Worm (Caenorhabditis elegans): ENCODE data around the gene R11G1.2.

Gene R11G1.2

DNA sequence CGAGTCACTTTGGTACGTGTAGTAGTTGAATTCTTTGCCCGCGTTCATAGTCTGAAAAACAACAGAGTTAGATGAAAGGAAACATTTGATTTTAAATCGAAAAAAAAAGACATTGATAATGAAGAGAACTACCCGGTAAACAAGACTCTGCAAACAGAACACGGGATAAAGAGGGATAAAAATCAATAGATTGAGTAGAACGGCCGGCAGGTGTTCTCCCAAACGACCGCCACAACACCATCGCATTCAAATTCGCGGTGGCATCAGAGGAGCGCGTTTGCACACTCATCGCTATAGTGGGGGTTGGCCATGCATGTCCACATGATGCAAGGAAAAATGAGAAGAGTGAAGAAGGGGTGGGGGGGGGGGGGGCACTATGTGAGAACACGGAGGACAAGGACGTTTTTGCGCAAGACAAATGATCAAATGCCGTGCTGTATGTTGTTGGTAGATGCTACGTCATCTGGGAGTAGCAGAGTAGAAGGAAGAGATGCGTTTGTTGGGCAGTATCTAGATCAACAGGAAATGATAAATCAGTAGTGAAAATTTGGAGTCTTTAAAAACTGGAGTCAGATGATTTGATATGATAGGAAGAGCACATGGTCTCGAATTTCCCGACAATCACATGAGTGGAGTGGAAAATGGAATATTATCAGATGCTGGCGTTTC, 28.2 kb downstream of the R11G1.2 start, which contains the start of gene tag-52 (continued):
- TF ChIP-seq ekl-4 (GFP tag; IDR thresholded peaks at IDR 0.05), result no peak
- TF ChIP-seq unc-130 (GFP tag; optimal IDR thresholded peaks at IDR 0.05), result no peak
- no peak for TF ChIP-seq F57C9.4 (tag; optimal IDR thresholded peaks at IDR 0.05)
- no peak for TF ChIP-seq nhr-27 (tag; optimal IDR thresholded peaks at IDR 0.05)
- no peak for TF ChIP-seq ztf-25 (GFP tag; IDR thresholded peaks at IDR 0.05)
- peak; percentile 54 for TF ChIP-seq nhr-80 (tag; optimal IDR thresholded peaks at IDR 0.05)
- no peak for TF ChIP-seq B0019.2 (GFP tag; conservative IDR thresholded peaks at IDR 0.05)
- no peak for TF ChIP-seq T26A5.8 (tag; optimal IDR thresholded peaks at IDR 0.05)
- peak; percentile 57 for TF ChIP-seq K12H6.12 (tag; optimal IDR thresholded peaks at IDR 0.05)
- peak; percentile 21 for TF ChIP-seq ztf-26 (tag; optimal IDR thresholded peaks at IDR 0.05)
- TF ChIP-seq dox-1 (GFP tag; IDR thresholded peaks at IDR 0.05), result peak; percentile 48; the same call in 1 of the 2 replicates
- TF ChIP-seq mxl-1 (tag; optimal IDR thresholded peaks at IDR 0.05), result no peak
- no peak for TF ChIP-seq F23B12.7 (tag; optimal IDR thresholded peaks at IDR 0.05; ENCODE audit: insufficient read depth)
- no peak for TF ChIP-seq F39B2.1 (GFP tag; IDR thresholded peaks at IDR 0.05)
- no peak for TF ChIP-seq K11D2.4 (GFP tag; IDR thresholded peaks at IDR 0.05)
- no peak for TF ChIP-seq C17E4.6 (GFP tag; IDR thresholded peaks at IDR 0.05)
- no peak for TF ChIP-seq snpc-4 (GFP tag; optimal IDR thresholded peaks at IDR 0.05)
- no peak for TF ChIP-seq snpc-4 (tag; optimal IDR thresholded peaks at IDR 0.05)

- TF ChIP-seq atf-7 (tag; optimal IDR thresholded peaks at IDR 0.05), result no peak
- TF ChIP-seq T07F8.4 (tag; optimal IDR thresholded peaks at IDR 0.05), result no peak
- no peak for TF ChIP-seq Y53G8AR.9 (GFP tag; conservative IDR thresholded peaks at IDR 0.05)
- no peak for TF ChIP-seq B0019.2 (GFP tag; conservative IDR thresholded peaks at IDR 0.05)
- no peak for TF ChIP-seq dox-1 (GFP tag; IDR thresholded peaks at IDR 0.05)
- TF ChIP-seq madf-8 (GFP tag; conservative IDR thresholded peaks at IDR 0.05), result no peak
- TF ChIP-seq nhr-90 (tag; optimal IDR thresholded peaks at IDR 0.05), result no peak
- no peak for TF ChIP-seq egrh-3 (GFP tag; IDR thresholded peaks at IDR 0.05)
- TF ChIP-seq F23B12.7 (tag; optimal IDR thresholded peaks at IDR 0.05; ENCODE audit: insufficient read depth), result no peak
- no peak for TF ChIP-seq ztf-25 (GFP tag; IDR thresholded peaks at IDR 0.05)
- no peak for TF ChIP-seq ztf-26 (tag; optimal IDR thresholded peaks at IDR 0.05)
- no peak for TF ChIP-seq C06A6.2 (GFP tag; conservative IDR thresholded peaks at IDR 0.05)
- no peak for TF ChIP-seq let-526 (GFP tag; IDR thresholded peaks at IDR 0.05)
- TF ChIP-seq lin-40 (tag; optimal IDR thresholded peaks at IDR 0.05), result no peak
- no peak for TF ChIP-seq efl-1 (GFP tag; optimal IDR thresholded peaks at IDR 0.05)
- TF ChIP-seq ztf-6 (GFP tag; IDR thresholded peaks at IDR 0.05), result no peak
- TF ChIP-seq lsl-1 (GFP tag; optimal IDR thresholded peaks at IDR 0.05), result no peak
- TF ChIP-seq somi-1 (GFP tag; optimal IDR thresholded peaks at IDR 0.05), result no peak
- no peak for TF ChIP-seq F52B5.7 (tag; optimal IDR thresholded peaks at IDR 0.05)
Observed at ce11 chrX:3680544-3681214, 30.3 kb downstream of the R11G1.2 start, which contains the start of gene tsp-17. tsp-17 (plus strand) TSS chrX:3681164.

DNA sequence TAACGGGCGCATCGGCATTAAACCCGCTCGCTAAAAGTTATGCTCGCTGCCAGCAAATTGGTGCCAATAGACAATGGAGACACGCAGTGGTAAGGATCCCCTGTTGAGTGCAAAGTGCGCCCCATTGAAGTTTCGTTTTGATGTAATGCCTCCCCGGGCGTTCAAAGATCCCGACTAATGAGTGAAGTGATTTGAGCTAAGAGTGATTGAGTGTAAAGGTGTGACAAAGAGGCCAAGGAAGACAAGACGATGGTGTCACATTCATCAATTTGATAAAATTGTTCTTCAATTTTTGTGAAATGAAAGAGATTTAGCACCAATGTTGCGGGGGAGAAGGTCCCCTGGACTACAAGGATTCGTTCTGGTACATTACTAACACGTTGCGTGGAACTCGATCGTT, 32.6 kb downstream of the R11G1.2 start:
- no peak for TF ChIP-seq aptf-2 (GFP tag; conservative IDR thresholded peaks at IDR 0.05)
- TF ChIP-seq hlh-26 (GFP tag; conservative IDR thresholded peaks at IDR 0.05), result no peak

Data from whole organism, young adult.